Worm (Caenorhabditis elegans) whole organism, L2 larva: ENCODE data around the gene C06B3.6.
A peak's percentile ranks its signal among the peaks of the same experiment; 100 is the strongest.

Experiments
- C34F6.9 ChIP-seq: fragments of 150-350 bp; optimal IDR thresholded peaks from 2 replicates; lab custom pipeline; 2014; ENCODE audit warnings: missing biosample characterization, missing genetic modification characterization
- F13H6.1 ChIP-seq: sonication (generic microtip); optimal IDR thresholded peaks from 2 replicates; lab custom pipeline; 2016; ENCODE audit warnings: missing genetic modification characterization, missing compliant biosample characterization
- Y55F3AM.14 ChIP-seq: fragments of 200-800 bp; sonication (Bioruptor generic); optimal IDR thresholded peaks from 2 replicates; lab custom pipeline; 2018; ENCODE audit warnings: mild to moderate bottlenecking, missing genetic modification characterization, missing compliant biosample characterization
- alr-1 ChIP-seq: fragments of 150-350 bp; optimal IDR thresholded peaks from 2 replicates; lab custom pipeline; 2014; ENCODE audit warnings: missing biosample characterization, missing genetic modification characterization
- aly-2 ChIP-seq: fragments of 150-350 bp; optimal IDR thresholded peaks from 2 replicates; lab custom pipeline; 2014; ENCODE audit warnings: missing biosample characterization, missing genetic modification characterization
- ama-1 ChIP-seq: fragments of 150-350 bp; optimal IDR thresholded peaks from 2 replicates; lab custom pipeline; 2018; ENCODE audit warnings: inconsistent platforms
- blmp-1 ChIP-seq: sonication (generic microtip); optimal IDR thresholded peaks from 2 replicates; lab custom pipeline; 2017; ENCODE audit warnings: missing genetic modification characterization, mild to moderate bottlenecking, missing compliant biosample characterization, antibody characterized with exemption, moderate library complexity; ENCODE audit not compliant: insufficient read depth
- ceh-16 ChIP-seq: fragments of 150-350 bp; optimal IDR thresholded peaks from 2 replicates; lab custom pipeline; 2014; ENCODE audit warnings: missing biosample characterization, missing genetic modification characterization
- ceh-82 ChIP-seq: fragments of 150-350 bp; optimal IDR thresholded peaks from 2 replicates; lab custom pipeline; 2014; ENCODE audit warnings: missing biosample characterization, missing genetic modification characterization
- elt-1 ChIP-seq: fragments of 150-350 bp; optimal IDR thresholded peaks from 2 replicates; lab custom pipeline; 2014; ENCODE audit warnings: missing biosample characterization, missing genetic modification characterization
- elt-3 ChIP-seq: sonication (generic microtip); optimal IDR thresholded peaks from 2 replicates; lab custom pipeline; 2017; ENCODE audit warnings: missing biosample characterization, missing genetic modification characterization
- gmeb-1 ChIP-seq: fragments of 150-350 bp; optimal IDR thresholded peaks from 2 replicates; lab custom pipeline; 2014; ENCODE audit warnings: missing biosample characterization, missing genetic modification characterization
- lin-39 ChIP-seq: fragments of 150-350 bp; optimal IDR thresholded peaks from 2 replicates; lab custom pipeline; 2014; ENCODE audit warnings: missing biosample characterization, missing genetic modification reagents, missing genetic modification characterization
- mab-5 ChIP-seq: fragments of 150-350 bp; optimal IDR thresholded peaks from 2 replicates; lab custom pipeline; 2014; ENCODE audit warnings: missing biosample characterization, missing genetic modification characterization
- mbf-1 ChIP-seq: sonication (generic microtip); optimal IDR thresholded peaks from 2 replicates; lab custom pipeline; 2017; ENCODE audit warnings: missing biosample characterization, missing genetic modification characterization
- nhr-11 ChIP-seq: fragments of 150-350 bp; optimal IDR thresholded peaks from 2 replicates; lab custom pipeline; 2014; ENCODE audit warnings: missing biosample characterization, missing genetic modification characterization
- nhr-12 ChIP-seq: fragments of 150-350 bp; optimal IDR thresholded peaks from 2 replicates; lab custom pipeline; 2014; ENCODE audit warnings: missing biosample characterization, missing genetic modification characterization
- nhr-23 ChIP-seq: fragments of 150-350 bp; optimal IDR thresholded peaks from 2 replicates; lab custom pipeline; 2014; ENCODE audit warnings: missing biosample characterization, missing genetic modification reagents, missing genetic modification characterization
- nhr-237 ChIP-seq: fragments of 150-350 bp; optimal IDR thresholded peaks from 2 replicates; lab custom pipeline; 2014; ENCODE audit warnings: missing biosample characterization, missing genetic modification characterization
- nhr-6 ChIP-seq: fragments of 150-350 bp; optimal IDR thresholded peaks from 2 replicates; lab custom pipeline; 2014; ENCODE audit warnings: missing biosample characterization, missing genetic modification characterization
- nhr-77 ChIP-seq: fragments of 150-350 bp; optimal IDR thresholded peaks from 2 replicates; lab custom pipeline; 2014; ENCODE audit warnings: missing biosample characterization, missing genetic modification characterization
- sem-4 ChIP-seq: fragments of 150-350 bp; optimal IDR thresholded peaks from 2 replicates; lab custom pipeline; 2014; ENCODE audit warnings: missing biosample characterization, missing genetic modification reagents, missing genetic modification characterization
- sma-9 ChIP-seq, 2 experiments: fragments of 150-350 bp in 1 of 2; sonication (generic microtip) in 1 of 2; optimal IDR thresholded peaks; 2 replicates each; lab custom pipeline; 2014 to 2016; ENCODE audit warnings: missing genetic modification characterization in 2 of 2, mild to moderate bottlenecking in 1 of 2, missing biosample characterization in 1 of 2, missing compliant biosample characterization in 1 of 2, missing genetic modification reagents in 1 of 2, moderate library complexity in 1 of 2
- snpc-4 ChIP-seq: fragments of 150-350 bp; optimal IDR thresholded peaks from 2 replicates; lab custom pipeline; 2014; ENCODE audit warnings: missing biosample characterization, missing genetic modification characterization
- zag-1 ChIP-seq: fragments of 150-350 bp; optimal IDR thresholded peaks from 2 replicates; lab custom pipeline; 2014; ENCODE audit warnings: missing biosample characterization, missing genetic modification characterization
- ztf-1 ChIP-seq: fragments of 200-800 bp; sonication (Bioruptor generic); conservative IDR thresholded peaks from 2 replicates; pipeline ENCODE4 v1.3.6; 2022; ENCODE audit warnings: missing genetic modification characterization, missing compliant biosample characterization
- ztf-11 ChIP-seq: sonication (generic microtip); optimal IDR thresholded peaks from 2 replicates; lab custom pipeline; 2017; ENCODE audit warnings: missing biosample characterization, missing genetic modification characterization

Gene C06B3.6

DNA sequence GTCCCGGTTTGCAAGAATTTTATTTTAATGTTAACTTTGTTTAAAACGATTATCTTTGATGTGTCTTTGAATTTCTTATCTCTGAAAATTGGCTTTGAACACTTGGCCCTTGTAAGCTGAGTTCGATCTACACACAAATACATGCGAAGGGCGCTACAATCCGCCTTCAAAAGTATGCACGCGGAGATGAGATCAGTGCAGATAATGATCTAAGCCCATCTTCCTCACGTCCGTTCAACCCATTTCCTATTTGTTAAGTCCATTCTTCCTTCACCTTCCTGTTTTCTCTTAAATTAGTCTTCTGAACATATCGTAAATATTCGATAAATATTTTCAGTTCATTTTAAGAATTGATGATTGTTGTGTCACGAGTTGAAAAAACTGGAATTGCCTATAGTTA is 42.4 kb downstream of the C06B3.6 start, which contains the start of gene nhr-175:
Gene nhr-175 (plus strand): TSS at position 339 of the 400 bp plus-strand sequence.
- TF ChIP-seq sma-9 (GFP tag; optimal IDR thresholded peaks at IDR 0.05; lab: Kevin White, UChicago) (peak; percentile 69), sma-9 (tag; optimal IDR thresholded peaks at IDR 0.05; lab: Kevin White, UChicago) (no peak), nhr-23 (tag; lab: Kevin White, UChicago) (peak; percentile 52), elt-1 (peak; percentile 87), ceh-16 (tag; lab: Kevin White, UChicago) (peak; percentile 62), C34F6.9 (tag; lab: Kevin White, UChicago) (no peak)

DNA sequence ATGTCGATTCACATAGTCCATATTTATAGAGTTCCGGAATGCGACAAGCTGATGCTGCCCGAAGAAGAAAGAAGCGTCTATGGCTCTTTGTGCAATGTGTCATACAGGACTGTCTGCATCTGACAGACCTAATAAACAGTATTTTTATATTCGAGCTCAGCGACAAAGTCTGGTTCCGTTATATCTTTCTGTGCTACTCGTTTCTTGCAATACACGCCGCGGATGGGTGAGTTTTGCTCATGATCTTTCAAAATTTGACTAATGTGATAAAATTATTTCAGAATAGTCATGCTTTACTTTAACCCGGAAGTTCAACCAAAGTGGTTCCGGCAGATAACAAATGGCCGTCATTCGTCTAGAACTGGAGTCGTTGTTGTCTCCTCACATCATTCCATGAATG is 45.1 kb downstream of the C06B3.6 start:
- TF ChIP-seq mbf-1 (tag; lab: Kevin White, UChicago): no peak
- TF ChIP-seq nhr-6 (tag; lab: Kevin White, UChicago): no peak
- TF ChIP-seq blmp-1 (tag; lab: Kevin White, UChicago): no peak
- no peak for TF ChIP-seq nhr-237 (tag; lab: Kevin White, UChicago)
- no peak for TF ChIP-seq ceh-82 (tag; lab: Kevin White, UChicago)
- TF ChIP-seq nhr-77 (tag; lab: Kevin White, UChicago): no peak
- no peak for TF ChIP-seq ztf-11 (tag; lab: Kevin White, UChicago)
- no peak for TF ChIP-seq snpc-4
- TF ChIP-seq ztf-1 (GFP tag; lab: Robert Waterston, UW): no peak
- TF ChIP-seq elt-3 (tag; lab: Kevin White, UChicago): no peak
- no peak for TF ChIP-seq mab-5 (tag; lab: Kevin White, UChicago)
- no peak for TF ChIP-seq Y55F3AM.14 (GFP tag; lab: Kevin White, UChicago)
- no peak for TF ChIP-seq gmeb-1 (tag; lab: Kevin White, UChicago)
- no peak for TF ChIP-seq nhr-12 (tag; lab: Kevin White, UChicago)

DNA sequence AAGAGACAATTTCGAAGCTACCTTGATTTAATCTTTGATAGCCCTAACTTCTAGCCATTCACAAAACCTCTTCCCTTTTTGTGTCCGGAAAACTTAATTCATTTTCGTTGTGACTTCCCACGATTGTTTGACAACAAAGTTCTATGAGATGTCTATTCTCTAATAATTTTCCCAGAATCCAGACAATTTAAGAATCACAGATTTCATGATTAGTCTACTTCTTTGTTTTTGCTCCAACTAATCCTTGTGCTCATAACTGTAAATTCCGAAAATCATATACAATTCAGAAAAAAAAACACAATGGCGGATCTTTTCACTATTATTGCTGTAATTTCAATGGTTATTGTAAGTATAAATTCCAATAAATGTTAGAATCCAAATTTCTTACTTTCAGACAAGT is 46.3 kb downstream of the C06B3.6 start, which contains the start of gene srx-137:
Gene srx-137 (plus strand): TSS at position 301 of the 400 bp plus-strand sequence.
- TF ChIP-seq ztf-1 (GFP tag; lab: Robert Waterston, UW) (no peak), mab-5 (tag; lab: Kevin White, UChicago) (no peak), nhr-11 (tag; lab: Kevin White, UChicago) (no peak), alr-1 (tag; lab: Kevin White, UChicago) (no peak), sem-4 (tag; lab: Kevin White, UChicago) (no peak), F13H6.1 (tag; lab: Kevin White, UChicago) (no peak), blmp-1 (tag; lab: Kevin White, UChicago) (no peak), ama-1 (lab: Kevin White, UChicago) (no peak), mbf-1 (tag; lab: Kevin White, UChicago) (no peak), zag-1 (tag; lab: Kevin White, UChicago) (no peak)

DNA sequence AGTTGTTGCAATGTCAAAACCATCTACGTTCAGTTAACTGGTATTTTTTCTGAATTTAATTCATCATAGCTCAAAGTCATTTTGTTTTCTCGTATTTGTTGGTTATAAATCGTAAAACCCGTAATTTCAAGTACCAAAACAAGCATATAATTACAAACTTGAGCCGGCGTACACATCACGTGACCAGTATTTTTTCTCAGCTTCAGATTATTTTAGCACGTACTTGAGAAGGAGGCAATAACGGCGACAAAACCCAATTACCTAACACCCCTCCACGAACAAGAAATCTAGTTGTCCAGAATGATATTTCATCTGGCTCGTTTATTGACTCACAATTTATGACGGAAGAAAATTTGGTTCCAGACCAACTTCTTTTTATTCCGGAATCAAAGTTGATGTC is 49.9 kb downstream of the C06B3.6 start, which contains the start of gene srx-135:
Gene srx-135 (plus strand): TSS at position 301 of the 400 bp plus-strand sequence.
- no peak for TF ChIP-seq F13H6.1 (tag; lab: Kevin White, UChicago)
- no peak for TF ChIP-seq lin-39 (tag; lab: Kevin White, UChicago)
- TF ChIP-seq aly-2 (tag; lab: Kevin White, UChicago): no peak
- TF ChIP-seq nhr-77 (tag; lab: Kevin White, UChicago): no peak
